Worm (Caenorhabditis elegans) whole organism, midembryonic: ENCODE measurements around the gene acdh-11.

Experiments
- T22C8.4 ChIP-seq: fragments of 200-800 bp; sonication (Bioruptor generic); IDR thresholded peaks from 2 replicates; pipeline ENCODE4 v1.3.6; 2022; ENCODE audit warnings: missing genetic modification characterization, missing compliant biosample characterization
- cog-1 ChIP-seq: sonication (generic microtip); optimal IDR thresholded peaks from 2 replicates; lab custom pipeline; 2016; ENCODE audit warnings: missing genetic modification characterization, missing compliant biosample characterization
- flt-1 ChIP-seq: fragments of 200-800 bp; sonication (Bioruptor generic); IDR thresholded peaks from 2 replicates; pipeline ENCODE4 v1.3.6; 2022; ENCODE audit warnings: missing genetic modification characterization, missing compliant biosample characterization
- klf-2 ChIP-seq: fragments of 200-800 bp; sonication (Bioruptor generic); conservative IDR thresholded peaks from 2 replicates; pipeline ENCODE4 v1.3.6; 2022; ENCODE audit warnings: missing genetic modification reagents, missing genetic modification characterization, missing compliant biosample characterization
- med-1 ChIP-seq: sonication (generic microtip); optimal IDR thresholded peaks from 2 replicates; lab custom pipeline; 2017; ENCODE audit warnings: missing genetic modification characterization, mild to moderate bottlenecking, missing compliant biosample characterization, antibody characterized with exemption, missing genetic modification reagents; ENCODE audit not compliant: insufficient read depth
- ref-1 ChIP-seq: fragments of 200-800 bp; sonication (Bioruptor generic); conservative IDR thresholded peaks from 2 replicates; pipeline ENCODE4 v1.3.6; 2022; ENCODE audit warnings: missing genetic modification reagents, missing genetic modification characterization, missing compliant biosample characterization
- tab-1 ChIP-seq: fragments of 200-800 bp; sonication (Bioruptor generic); IDR thresholded peaks from 2 replicates; pipeline ENCODE4 v1.3.6; 2022; ENCODE audit warnings: missing genetic modification characterization, missing compliant biosample characterization
- ztf-23 ChIP-seq: fragments of 200-800 bp; sonication (Bioruptor generic); IDR thresholded peaks from 2 replicates; pipeline ENCODE4 v1.3.6; 2022; ENCODE audit warnings: missing genetic modification reagents, missing genetic modification characterization, missing compliant biosample characterization
- ztf-29 ChIP-seq: fragments of 200-800 bp; sonication (Bioruptor generic); IDR thresholded peaks from 2 replicates; pipeline ENCODE4 v1.3.6; 2022; ENCODE audit warnings: missing genetic modification reagents, missing genetic modification characterization, missing compliant biosample characterization

DNA sequence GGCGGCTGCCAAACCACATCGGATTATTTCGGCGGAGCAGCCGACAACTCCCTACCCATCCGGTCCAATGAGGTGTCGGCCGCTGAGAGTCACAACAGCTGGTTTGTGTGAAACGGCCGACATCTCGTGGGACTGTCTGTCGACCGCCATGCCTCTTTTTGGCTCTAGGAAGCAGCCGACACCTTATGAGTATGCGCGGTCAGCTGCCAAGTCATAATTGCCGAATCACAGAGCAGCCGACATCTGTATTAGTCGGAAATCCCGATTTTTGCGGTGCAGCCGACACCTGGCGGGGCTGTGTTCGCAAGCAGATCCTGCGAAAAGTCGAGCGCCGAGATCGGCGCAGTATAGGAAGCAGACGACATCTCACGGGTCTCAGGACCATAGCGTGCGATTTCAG, 26.0 kb downstream of the acdh-11 start:
- TF ChIP-seq T22C8.4 (no peak), flt-1 (GFP tag; lab: Robert Waterston, UW) (no peak), ztf-23 (no peak), ref-1 (no peak), med-1 (no peak), cog-1 (tag; lab: Kevin White, UChicago) (no peak), ztf-29 (GFP tag; lab: Robert Waterston, UW) (no peak), klf-2 (GFP tag; lab: Robert Waterston, UW) (no peak), tab-1 (no peak)
